Fruit fly (Drosophila melanogaster): ENCODE data around the gene CG15529.

Gene CG15529

dm6 chr3R:30107718-30108117, 44.1 kb upstream of the CG15529 start:
- TF ChIP-seq D1 (tag; optimal IDR thresholded peaks at IDR 0.05) (no peak), CG32121 (GFP tag; IDR thresholded peaks at IDR 0.05) (no peak), CG15710 (tag; optimal IDR thresholded peaks at IDR 0.05) (no peak), rn (GFP tag; IDR thresholded peaks at IDR 0.05) (no peak), CG12605 (GFP tag; IDR thresholded peaks at IDR 0.05) (no peak), CG10348 (GFP tag; IDR thresholded peaks at IDR 0.05) (no peak), gl (tag; optimal IDR thresholded peaks at IDR 0.05) (no peak), Pif1B (GFP tag; optimal IDR thresholded peaks at IDR 0.05) (no peak), EcR (GFP tag; optimal IDR thresholded peaks at IDR 0.05) (no peak)

- TF ChIP-seq Pif1A (GFP tag; optimal IDR thresholded peaks at IDR 0.05) (no peak), CG32121 (GFP tag; IDR thresholded peaks at IDR 0.05) (no peak), CG14655 (GFP tag; optimal IDR thresholded peaks at IDR 0.05) (no peak)
Measured at dm6 chr3R:30108639-30109038, 43.2 kb upstream of the CG15529 start.

dm6 chr3R:30109380-30109779, 42.5 kb upstream of the CG15529 start:
- no peak for TF ChIP-seq CG8159 (tag; optimal IDR thresholded peaks at IDR 0.05)
- no peak for TF ChIP-seq fd96Ca (GFP tag; IDR thresholded peaks at IDR 0.05)
- TF ChIP-seq CG9948 (tag; optimal IDR thresholded peaks at IDR 0.05), result no peak
- no peak for TF ChIP-seq CG34367 (tag; optimal IDR thresholded peaks at IDR 0.05)
- TF ChIP-seq CG10348 (GFP tag; IDR thresholded peaks at IDR 0.05), result no peak
- no peak for TF ChIP-seq CG32121 (GFP tag; IDR thresholded peaks at IDR 0.05)
- no peak for TF ChIP-seq EcR (GFP tag; optimal IDR thresholded peaks at IDR 0.05)
- TF ChIP-seq CG13204 (GFP tag; optimal IDR thresholded peaks at IDR 0.05), result no peak
- TF ChIP-seq CG14655 (GFP tag; optimal IDR thresholded peaks at IDR 0.05), result no peak
- TF ChIP-seq rn (GFP tag; IDR thresholded peaks at IDR 0.05), result no peak
- no peak for TF ChIP-seq CG12605 (GFP tag; IDR thresholded peaks at IDR 0.05)
- no peak for TF ChIP-seq CG15710 (tag; optimal IDR thresholded peaks at IDR 0.05)
- no peak for TF ChIP-seq CG8301 (tag; optimal IDR thresholded peaks at IDR 0.05)

dm6 chr3R:30110959-30111358, 40.9 kb upstream of the CG15529 start:
- TF ChIP-seq CG8159 (tag; optimal IDR thresholded peaks at IDR 0.05) (no peak), CG14655 (GFP tag; optimal IDR thresholded peaks at IDR 0.05) (no peak), CG15710 (tag; optimal IDR thresholded peaks at IDR 0.05) (no peak), rn (GFP tag; IDR thresholded peaks at IDR 0.05) (no peak), CG4496 (GFP tag; IDR thresholded peaks at IDR 0.05) (no peak), Pif1B (GFP tag; optimal IDR thresholded peaks at IDR 0.05) (no peak), CG9948 (tag; optimal IDR thresholded peaks at IDR 0.05) (no peak), CG17806 (tag; optimal IDR thresholded peaks at IDR 0.05) (no peak), Pif1A (GFP tag; optimal IDR thresholded peaks at IDR 0.05) (no peak), Snoo (tag; optimal IDR thresholded peaks at IDR 0.05) (no peak), gl (tag; optimal IDR thresholded peaks at IDR 0.05) (no peak)

- TF ChIP-seq CG14655 (GFP tag; optimal IDR thresholded peaks at IDR 0.05) (no peak), Ets98B (GFP tag; IDR thresholded peaks at IDR 0.05) (no peak), CG12605 (GFP tag; IDR thresholded peaks at IDR 0.05) (no peak), CG8159 (tag; optimal IDR thresholded peaks at IDR 0.05) (no peak), EcR (GFP tag; optimal IDR thresholded peaks at IDR 0.05) (no peak), CG32121 (GFP tag; IDR thresholded peaks at IDR 0.05) (no peak), CG4496 (GFP tag; IDR thresholded peaks at IDR 0.05) (no peak), CG15710 (tag; optimal IDR thresholded peaks at IDR 0.05) (no peak), CG17806 (tag; optimal IDR thresholded peaks at IDR 0.05) (no peak), Snoo (tag; optimal IDR thresholded peaks at IDR 0.05) (no peak), D1 (tag; optimal IDR thresholded peaks at IDR 0.05) (no peak), Pif1B (GFP tag; optimal IDR thresholded peaks at IDR 0.05) (no peak), CG34367 (tag; optimal IDR thresholded peaks at IDR 0.05) (no peak), CG8301 (tag; optimal IDR thresholded peaks at IDR 0.05) (no peak), CG9948 (tag; optimal IDR thresholded peaks at IDR 0.05) (no peak)
Measured at dm6 chr3R:30114286-30114803, 37.5 kb upstream of the CG15529 start.

dm6 chr3R:30121731-30122130, 30.1 kb upstream of the CG15529 start:
- TF ChIP-seq CG13204 (GFP tag; optimal IDR thresholded peaks at IDR 0.05), result no peak
- TF ChIP-seq CG10348 (GFP tag; IDR thresholded peaks at IDR 0.05), result no peak
- no peak for TF ChIP-seq CG12605 (GFP tag; IDR thresholded peaks at IDR 0.05)
- TF ChIP-seq fd96Ca (GFP tag; IDR thresholded peaks at IDR 0.05), result no peak
- no peak for TF ChIP-seq CG14655 (GFP tag; optimal IDR thresholded peaks at IDR 0.05)
- TF ChIP-seq rn (GFP tag; IDR thresholded peaks at IDR 0.05), result no peak
- TF ChIP-seq D1 (tag; optimal IDR thresholded peaks at IDR 0.05), result no peak
- TF ChIP-seq gl (tag; optimal IDR thresholded peaks at IDR 0.05), result no peak
- no peak for TF ChIP-seq CG8159 (tag; optimal IDR thresholded peaks at IDR 0.05)
- TF ChIP-seq Pif1A (GFP tag; optimal IDR thresholded peaks at IDR 0.05), result no peak
- no peak for TF ChIP-seq EcR (GFP tag; optimal IDR thresholded peaks at IDR 0.05)
- no peak for TF ChIP-seq CG9948 (tag; optimal IDR thresholded peaks at IDR 0.05)

- TF ChIP-seq CG8301 (tag; optimal IDR thresholded peaks at IDR 0.05) (no peak), Pif1B (GFP tag; optimal IDR thresholded peaks at IDR 0.05) (no peak), Pif1A (GFP tag; optimal IDR thresholded peaks at IDR 0.05) (no peak), Snoo (tag; optimal IDR thresholded peaks at IDR 0.05) (no peak), CG14655 (GFP tag; optimal IDR thresholded peaks at IDR 0.05) (no peak), gl (tag; optimal IDR thresholded peaks at IDR 0.05) (no peak)
Measured at dm6 chr3R:30123163-30123562, 28.7 kb upstream of the CG15529 start, which contains the start of gene CG45072. Gene CG45072, minus strand, starts transcription at chr3R:30123263.

All from whole organism, pupa.